Fruit fly (Drosophila melanogaster): ENCODE measurements around the gene heph.

dm6 chr3R:32029134-32029533 lies 13.8 kb upstream of the heph start:
- TF ChIP-seq sv (GFP tag; optimal IDR thresholded peaks at IDR 0.05) (no peak), Hr78 (GFP tag; optimal IDR thresholded peaks at IDR 0.05) (no peak), Abd-B (GFP tag; optimal IDR thresholded peaks at IDR 0.05) (no peak), GATAd (GFP tag; optimal IDR thresholded peaks at IDR 0.05) (no peak), Dfd (GFP tag; optimal IDR thresholded peaks at IDR 0.05) (no peak), dmrt93B (GFP tag; optimal IDR thresholded peaks at IDR 0.05) (no peak), lola (GFP tag; optimal IDR thresholded peaks at IDR 0.05) (no peak), Mio (GFP tag; optimal IDR thresholded peaks at IDR 0.05) (no peak), Hr83 (GFP tag; optimal IDR thresholded peaks at IDR 0.05; ENCODE audit: poor library complexity, severe bottlenecking) (no peak)

Data from whole organism, wandering third instar larva.